Worm (Caenorhabditis elegans): ENCODE results near the gene pch-2.

- TF ChIP-seq tab-1 (GFP tag; IDR thresholded peaks at IDR 0.05) (no peak), cog-1 (tag; optimal IDR thresholded peaks at IDR 0.05) (no peak), ztf-29 (GFP tag; IDR thresholded peaks at IDR 0.05) (no peak), flt-1 (GFP tag; IDR thresholded peaks at IDR 0.05) (no peak), klf-2 (GFP tag; conservative IDR thresholded peaks at IDR 0.05) (no peak), ztf-23 (GFP tag; IDR thresholded peaks at IDR 0.05) (no peak)
Measured at ce11 chrII:8143278-8143931, 14.7 kb upstream of the pch-2 start, which contains the start of the genes ints-11 and rpl-10.
